Worm (Caenorhabditis elegans) whole organism, young adult: ENCODE data around the gene Y54H5A.2.

Experiments used
- hsf-1 ChIP-seq: fragments of 200-800 bp; sonication (Bioruptor generic); IDR thresholded peaks from 2 replicates; pipeline ENCODE4 v1.3.6; 2022; ENCODE audit warnings: missing genetic modification reagents, missing genetic modification characterization, missing compliant biosample characterization
- madf-8 ChIP-seq: fragments of 200-800 bp; sonication (Bioruptor generic); conservative IDR thresholded peaks from 2 replicates; pipeline ENCODE4 v1.3.6; 2022; ENCODE audit warnings: missing genetic modification reagents, missing genetic modification characterization, missing compliant biosample characterization
- snpc-4 ChIP-seq, 5 experiments: fragments of 150-350 bp in 1 of 5; sonication (generic microtip) in 4 of 5; optimal IDR thresholded peaks; 2 replicates each; lab custom pipeline; 2014 to 2018; ENCODE audit warnings: missing genetic modification characterization in 5 of 5, missing biosample characterization in 3 of 5, antibody characterized with exemption in 2 of 5, mild to moderate bottlenecking in 2 of 5, missing compliant biosample characterization in 2 of 5, missing genotype in 2 of 5, moderate library complexity in 2 of 5, missing genetic modification reagents in 1 of 5
- tbp1 ChIP-seq: fragments of 200-800 bp; sonication (Bioruptor generic); optimal IDR thresholded peaks from 2 replicates; lab custom pipeline; 2018; ENCODE audit warnings: mild to moderate bottlenecking, missing genetic modification characterization, missing compliant biosample characterization
- tlf-1 ChIP-seq: fragments of 200-800 bp; sonication (Bioruptor generic); optimal IDR thresholded peaks from 2 replicates; lab custom pipeline; 2018; ENCODE audit warnings: mild to moderate bottlenecking, missing genetic modification characterization, missing compliant biosample characterization
- ztf-22 ChIP-seq: fragments of 200-800 bp; sonication (Bioruptor generic); optimal IDR thresholded peaks from 2 replicates; lab custom pipeline; 2018; ENCODE audit warnings: mild to moderate bottlenecking, missing genetic modification characterization, moderate library complexity, missing compliant biosample characterization

- TF ChIP-seq madf-8, result no peak
- no peak for TF ChIP-seq tbp1 (GFP tag; lab: Kevin White, UChicago)
- TF ChIP-seq ztf-22, result no peak
- no peak for TF ChIP-seq snpc-4 (GFP tag; optimal IDR thresholded peaks at IDR 0.05; lab: Kevin White, UChicago)
- no peak for TF ChIP-seq snpc-4 (tag; optimal IDR thresholded peaks at IDR 0.05; lab: Kevin White, UChicago)
- no peak for TF ChIP-seq hsf-1 (GFP tag; lab: Robert Waterston, UW)
- no peak for TF ChIP-seq tlf-1
Measured at ce11 chrIII:5173622-5174021, 24.2 kb upstream of the Y54H5A.2 start, which contains the start of gene cid-1.
